Fruit fly (Drosophila melanogaster): ENCODE results near the gene CG1523.

Gene CG1523

DNA sequence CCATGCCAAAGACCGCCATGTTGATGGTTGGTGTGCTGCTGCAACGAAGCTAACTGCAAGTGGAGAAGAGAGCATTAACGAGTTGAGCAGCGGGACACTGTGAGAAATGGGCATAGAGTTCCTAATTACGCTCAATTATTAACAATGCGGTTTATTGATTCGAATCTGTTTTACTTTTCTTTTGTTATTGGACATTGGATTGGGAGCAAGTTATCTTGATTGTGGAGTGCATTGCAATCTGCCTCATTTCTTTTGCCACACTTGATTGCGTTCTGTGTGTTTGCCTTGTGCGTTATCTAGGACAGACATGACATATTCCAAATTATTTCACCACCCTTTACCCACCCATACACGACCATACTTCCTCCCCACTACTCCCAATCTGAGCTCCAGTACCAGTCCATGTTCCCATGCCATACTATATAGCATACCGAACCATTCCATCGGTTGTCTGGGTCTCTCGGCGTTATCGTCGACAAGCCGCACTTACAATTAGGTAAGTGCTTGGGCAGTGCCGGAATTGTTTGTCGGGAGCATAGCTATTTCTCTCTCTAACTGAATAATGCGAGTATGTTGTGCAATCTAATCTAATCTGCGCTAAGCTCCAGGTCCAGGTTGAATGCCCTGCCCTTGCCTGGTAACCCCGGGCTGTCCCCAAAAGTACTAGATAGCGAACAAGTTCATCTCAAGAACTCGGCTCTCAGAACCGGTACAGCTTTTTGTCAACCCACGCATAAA lies 38.0 kb upstream of the CG1523 start (continued):
- TF ChIP-seq CG8632 (GFP tag; optimal IDR thresholded peaks at IDR 0.05) (peak; percentile 3), Sox102F (GFP tag; optimal IDR thresholded peaks at IDR 0.05) (no peak), topi (GFP tag; optimal IDR thresholded peaks at IDR 0.05) (peak; percentile 19), CG11762 (GFP tag; optimal IDR thresholded peaks at IDR 0.05; ENCODE audit: insufficient read depth) (peak; percentile 19), CG7368 (GFP tag; optimal IDR thresholded peaks at IDR 0.05) (no peak), CG8119 (GFP tag; IDR thresholded peaks at IDR 0.05) (peak; percentile 67; the same call in 2 of the 3 replicates), CG6792 (GFP tag; optimal IDR thresholded peaks at IDR 0.05) (peak; percentile 29), CG10669 (GFP tag; optimal IDR thresholded peaks at IDR 0.05) (peak; percentile 13), CG6854 (GFP tag; optimal IDR thresholded peaks at IDR 0.05) (no peak), fd59A (GFP tag; optimal IDR thresholded peaks at IDR 0.05) (peak; percentile 48), CG4318 (GFP tag; optimal IDR thresholded peaks at IDR 0.05) (no peak), CG9139 (GFP tag; optimal IDR thresholded peaks at IDR 0.05) (no peak), Eip78C (GFP tag) (peak; percentile 87), fkh (GFP tag; optimal IDR thresholded peaks at IDR 0.05) (no peak)

DNA sequence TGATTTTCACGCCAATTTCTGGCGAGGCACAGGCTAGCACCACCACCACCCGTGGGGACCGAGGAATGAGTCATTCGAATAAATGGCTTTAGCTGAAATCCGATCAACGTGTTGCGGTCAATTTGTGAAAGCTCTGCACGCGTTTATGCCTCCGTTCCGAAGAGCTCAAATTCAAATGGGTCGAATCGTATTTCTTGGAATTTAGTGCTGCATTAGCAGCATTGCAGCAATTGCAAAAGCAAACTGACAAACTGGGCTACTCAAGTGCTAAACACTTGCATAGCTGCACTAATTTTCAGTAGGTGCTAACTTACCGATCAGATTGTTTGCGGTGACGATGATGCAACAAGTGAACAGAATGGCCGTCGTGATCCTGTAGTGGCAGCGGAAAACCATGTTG lies 37.4 kb upstream of the CG1523 start:
- TF ChIP-seq Blimp-1 (GFP tag; optimal IDR thresholded peaks at IDR 0.05): no peak
- TF ChIP-seq CG11294 (GFP tag; IDR thresholded peaks at IDR 0.05): no peak
- TF ChIP-seq CG31627 (GFP tag; optimal IDR thresholded peaks at IDR 0.05): no peak
- TF ChIP-seq salr (GFP tag; optimal IDR thresholded peaks at IDR 0.05): no peak
- no peak for TF ChIP-seq CG10631 (GFP tag; optimal IDR thresholded peaks at IDR 0.05)
- no peak for TF ChIP-seq Hr39 (GFP tag; optimal IDR thresholded peaks at IDR 0.05)
- TF ChIP-seq lz (GFP tag; optimal IDR thresholded peaks at IDR 0.05): no peak
- no peak for TF ChIP-seq cyc (GFP tag; optimal IDR thresholded peaks at IDR 0.05)
- no peak for TF ChIP-seq dac (GFP tag; optimal IDR thresholded peaks at IDR 0.05)
- TF ChIP-seq CG3919 (GFP tag; optimal IDR thresholded peaks at IDR 0.05): no peak
- no peak for TF ChIP-seq Eip78C (GFP tag)
- no peak for TF ChIP-seq CG4318 (GFP tag; optimal IDR thresholded peaks at IDR 0.05)
- no peak for TF ChIP-seq Sox14 (GFP tag; optimal IDR thresholded peaks at IDR 0.05)
- TF ChIP-seq CG11762 (GFP tag; optimal IDR thresholded peaks at IDR 0.05; ENCODE audit: insufficient read depth): no peak
- no peak for TF ChIP-seq eg (GFP tag; IDR thresholded peaks at IDR 0.05)
- TF ChIP-seq ss (GFP tag; optimal IDR thresholded peaks at IDR 0.05): no peak
- no peak for TF ChIP-seq topi (GFP tag; optimal IDR thresholded peaks at IDR 0.05)

DNA sequence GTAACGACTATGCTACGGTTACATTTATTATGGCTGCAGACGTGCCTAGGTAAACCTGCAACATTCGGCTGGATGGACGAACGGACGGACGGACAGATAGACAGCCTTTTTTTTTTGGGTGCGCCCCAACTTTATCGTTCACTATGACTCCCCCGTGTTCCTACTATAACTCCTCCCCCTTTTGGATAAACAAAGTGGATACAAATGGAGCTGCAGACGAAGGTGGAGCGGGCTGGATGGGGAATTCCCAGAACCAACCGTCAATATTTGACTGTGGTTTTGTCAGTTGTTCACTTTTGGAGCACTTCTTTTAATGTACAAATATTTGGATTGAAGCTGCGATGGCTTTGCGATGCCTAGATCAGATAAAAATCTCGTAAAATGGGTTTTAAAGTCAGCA lies 36.7 kb upstream of the CG1523 start:
- TF ChIP-seq dac (GFP tag; optimal IDR thresholded peaks at IDR 0.05) (no peak), CG6854 (GFP tag; optimal IDR thresholded peaks at IDR 0.05) (no peak), spab (GFP tag; optimal IDR thresholded peaks at IDR 0.05) (no peak), fkh (GFP tag; optimal IDR thresholded peaks at IDR 0.05) (peak; percentile 60), Sox102F (GFP tag; optimal IDR thresholded peaks at IDR 0.05) (no peak), CG1621 (tag; optimal IDR thresholded peaks at IDR 0.05) (no peak), ss (GFP tag; optimal IDR thresholded peaks at IDR 0.05) (no peak)

DNA sequence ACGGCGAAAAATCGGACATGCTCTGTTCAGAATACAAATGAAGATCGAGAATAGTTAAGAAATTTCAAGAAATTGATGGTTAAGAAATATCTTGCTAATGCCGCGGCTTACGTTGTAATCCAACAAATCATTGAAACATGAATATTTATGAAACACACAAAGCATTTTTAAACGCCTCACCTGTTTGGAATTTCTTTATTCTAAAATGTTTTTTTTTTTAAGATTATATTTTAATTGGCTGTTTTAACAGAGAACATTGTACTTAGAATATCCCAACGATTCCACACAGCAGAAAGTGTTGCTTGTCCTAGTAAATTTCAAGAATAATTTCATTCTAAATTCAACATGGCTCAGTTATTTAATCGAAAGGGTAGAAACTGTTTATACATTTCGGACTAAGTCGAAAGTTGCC lies 32.5 kb upstream of the CG1523 start:
- TF ChIP-seq Eip93F (GFP tag; optimal IDR thresholded peaks at IDR 0.05) (no peak), CG16779 (tag; optimal IDR thresholded peaks at IDR 0.05) (peak; percentile 37), fd59A (GFP tag; optimal IDR thresholded peaks at IDR 0.05) (peak; percentile 10), CG32006 (GFP tag; optimal IDR thresholded peaks at IDR 0.05) (peak; percentile 88), OdsH (GFP tag; optimal IDR thresholded peaks at IDR 0.05) (peak; percentile 63), acj6 (GFP tag; optimal IDR thresholded peaks at IDR 0.05) (peak; percentile 64), CG3919 (GFP tag; optimal IDR thresholded peaks at IDR 0.05) (peak; percentile 57), Eip78C (GFP tag) (peak; percentile 86), Hr4 (GFP tag; optimal IDR thresholded peaks at IDR 0.05) (peak; percentile 67), Eip75B (GFP tag; optimal IDR thresholded peaks at IDR 0.05) (peak; percentile 51), CG10669 (GFP tag; optimal IDR thresholded peaks at IDR 0.05) (peak; percentile 44), dsx (GFP tag; optimal IDR thresholded peaks at IDR 0.05; ENCODE audit: poor library complexity, severe bottlenecking) (no peak), fkh (GFP tag; optimal IDR thresholded peaks at IDR 0.05) (no peak), CG1621 (tag; optimal IDR thresholded peaks at IDR 0.05) (no peak), Sox14 (GFP tag; optimal IDR thresholded peaks at IDR 0.05) (peak; percentile 63), CG34406 (GFP tag; optimal IDR thresholded peaks at IDR 0.05) (peak; percentile 41), topi (GFP tag; optimal IDR thresholded peaks at IDR 0.05) (peak; percentile 45), Ets96B (tag; optimal IDR thresholded peaks at IDR 0.05) (peak; percentile 28), Smox (GFP tag; optimal IDR thresholded peaks at IDR 0.05) (peak; percentile 1), Lpt (GFP tag; optimal IDR thresholded peaks at IDR 0.05) (peak; percentile 25), CG15336 (GFP tag; IDR thresholded peaks at IDR 0.05) (no peak), esn (GFP tag; optimal IDR thresholded peaks at IDR 0.05) (peak; percentile 47), Gug (GFP tag; IDR thresholded peaks at IDR 0.05) (no peak)

All from whole organism, prepupa.